Worm (Caenorhabditis elegans) whole organism, young adult: ENCODE measurements around the gene mod-1.

Experiments
- B0035.1 ChIP-seq: sonication (generic microtip); optimal IDR thresholded peaks from 2 replicates; lab custom pipeline; 2016; ENCODE audit warnings: missing genetic modification characterization, mild to moderate bottlenecking, missing compliant biosample characterization, missing genotype, missing genetic modification reagents
- T07F8.4 ChIP-seq: sonication (generic microtip); optimal IDR thresholded peaks from 2 replicates; lab custom pipeline; 2016; ENCODE audit warnings: mild to moderate bottlenecking, missing genetic modification characterization, moderate library complexity, missing compliant biosample characterization
- ama-1 ChIP-seq, 3 experiments: fragments of 150-350 bp in 1 of 3; sonication (generic microtip) in 2 of 3; optimal IDR thresholded peaks; 2 replicates each; lab custom pipeline; 2014 to 2018; ENCODE audit warnings: missing biosample characterization in 2 of 3, missing genetic modification characterization in 2 of 3, missing genetic modification reagents in 2 of 3
- lin-35 ChIP-seq, 3 experiments: fragments of 150-350 bp in 2 of 3; sonication (generic microtip) in 1 of 3; optimal IDR thresholded peaks; 2 replicates each; lab custom pipeline; 2014 to 2018; ENCODE audit warnings: missing biosample characterization in 3 of 3, missing genetic modification characterization in 3 of 3, missing genetic modification reagents in 3 of 3
- lin-40 ChIP-seq: sonication (generic microtip); optimal IDR thresholded peaks from 2 replicates; lab custom pipeline; 2016; ENCODE audit warnings: missing genetic modification characterization, mild to moderate bottlenecking, missing compliant biosample characterization, missing genotype, missing genetic modification reagents
- snpc-1.1 ChIP-seq: sonication (generic microtip); optimal IDR thresholded peaks from 2 replicates; lab custom pipeline; 2017; ENCODE audit warnings: missing genetic modification characterization, mild to moderate bottlenecking, missing compliant biosample characterization, antibody characterized with exemption, moderate library complexity, missing genotype, missing genetic modification reagents; ENCODE audit not compliant: insufficient read depth
- ztf-18 ChIP-seq: sonication (generic microtip); optimal IDR thresholded peaks from 2 replicates; lab custom pipeline; 2016; ENCODE audit warnings: missing genotype, mild to moderate bottlenecking, missing genetic modification characterization, missing compliant biosample characterization

DNA sequence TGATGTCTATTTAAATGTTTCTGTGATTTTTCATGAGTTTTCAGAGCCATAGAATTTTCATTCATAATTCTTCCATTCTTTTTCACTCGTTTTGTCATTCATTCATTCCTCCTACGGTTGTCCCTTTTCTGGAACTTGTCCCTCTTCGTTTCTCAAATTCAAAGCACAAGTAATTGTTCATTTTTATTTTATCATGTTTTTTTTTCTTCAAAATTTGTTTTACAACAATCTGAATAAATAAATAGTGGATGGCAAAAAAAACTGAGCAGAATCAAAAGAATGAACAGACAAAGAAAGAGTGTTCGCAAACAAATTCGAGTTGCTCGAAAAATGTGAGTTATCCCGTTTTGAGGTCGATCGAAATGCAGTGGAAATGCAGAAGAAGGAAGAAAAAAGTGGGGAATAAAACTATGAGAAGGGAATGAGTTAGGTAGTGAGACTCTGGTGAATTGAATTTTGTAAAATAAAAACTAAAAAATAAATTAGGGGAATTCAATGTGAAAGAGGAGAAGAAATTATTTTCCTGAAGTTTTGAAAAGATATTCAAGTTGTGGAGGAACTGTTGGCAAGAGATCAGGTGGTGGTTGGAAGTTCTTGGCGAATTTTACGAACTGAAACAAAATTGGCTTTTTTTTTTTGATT, 25.7 kb upstream of the mod-1 start:
- TF ChIP-seq lin-40 (tag; lab: Kevin White, UChicago), result peak; percentile 3
- TF ChIP-seq snpc-1.1, result no peak
- TF ChIP-seq B0035.1, result no peak
- TF ChIP-seq lin-35 (GFP tag; optimal IDR thresholded peaks at IDR 0.05; lab: Kevin White, UChicago), result no peak
- TF ChIP-seq T07F8.4 (tag; lab: Kevin White, UChicago), result no peak
- no peak for TF ChIP-seq ztf-18
- TF ChIP-seq ama-1 (optimal IDR thresholded peaks at IDR 0.05; lab: Kevin White, UChicago), result peak; percentile 93
- no peak for TF ChIP-seq ama-1 (GFP tag; optimal IDR thresholded peaks at IDR 0.05; lab: Kevin White, UChicago)
